Fruit fly (Drosophila melanogaster) S2 (cell line): ENCODE results near the gene CCDC53.
A peak's percentile ranks its signal among the peaks of the same experiment; 100 is the strongest.

Experiments
- CG8478 ChIP-seq: fragments of >200 bp; optimal IDR thresholded peaks from 2 replicates; lab custom pipeline; 2018
- CTCF ChIP-seq, 2 experiments: fragments of >200 bp; optimal IDR thresholded peaks; 2 replicates each; lab custom pipeline; 2018

The CCDC53 gene

dm6 chr2L:8040872-8041271, at the start of gene CCDC53:
Gene CCDC53 (plus strand): TSS chr2L:8041106.
- TF ChIP-seq CG8478 (lab: Kevin White, UChicago) (no peak), CTCF (optimal IDR thresholded peaks at IDR 0.05; lab: Kevin White, UChicago) (no peak)

DNA sequence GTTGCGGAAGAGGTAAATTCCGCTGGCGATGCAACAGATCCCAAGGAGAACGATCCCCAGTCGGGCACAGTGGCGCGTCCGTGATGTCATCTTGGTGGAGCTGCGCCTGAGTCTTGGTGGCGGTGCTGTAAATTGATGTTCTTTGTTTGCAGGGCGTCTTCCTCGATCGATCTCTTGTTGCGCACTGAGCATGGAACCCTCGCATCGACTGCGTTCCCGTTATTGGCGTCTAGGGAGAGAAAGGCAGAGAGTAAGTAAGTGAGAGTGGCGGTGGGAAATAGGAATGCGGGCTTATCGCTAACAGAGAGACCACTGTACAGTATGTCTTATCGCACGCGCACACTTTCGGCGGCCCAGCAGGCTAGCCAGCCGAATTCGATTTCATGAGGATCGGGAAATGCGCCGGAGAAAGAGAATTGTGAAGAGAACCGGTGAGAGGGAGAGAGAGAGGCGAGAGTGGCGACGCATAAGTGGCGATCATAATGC, 49.5 kb upstream of the CCDC53 start:
- no peak for TF ChIP-seq CG8478 (lab: Kevin White, UChicago)
- TF ChIP-seq CTCF (optimal IDR thresholded peaks at IDR 0.05; lab: Kevin White, UChicago), result no peak

- no peak for TF ChIP-seq CG8478 (lab: Kevin White, UChicago)
- no peak for TF ChIP-seq CTCF (optimal IDR thresholded peaks at IDR 0.05; lab: Kevin White, UChicago)
These were observed 49.0 kb upstream of the CCDC53 start for dm6 chr2L:7991951-7992350.

DNA sequence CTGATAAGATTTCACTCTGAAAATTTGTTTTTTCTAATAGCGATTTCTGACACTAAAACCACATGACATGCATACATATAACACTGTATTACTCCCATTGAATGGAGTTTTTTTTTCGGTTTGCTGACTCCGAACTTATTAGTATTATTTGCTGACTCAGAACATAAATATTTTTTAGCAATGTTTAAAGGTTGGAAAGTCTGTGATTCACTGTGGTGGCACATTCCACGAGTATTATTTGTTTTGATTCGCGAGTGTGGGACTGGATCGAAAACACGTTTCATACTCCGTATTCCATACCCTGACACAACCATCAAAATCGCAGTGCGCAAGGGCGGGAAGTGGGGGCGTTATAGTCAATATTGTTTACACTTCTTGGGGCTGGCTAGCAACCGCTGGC, 48.3 kb upstream of the CCDC53 start:
- TF ChIP-seq CTCF (optimal IDR thresholded peaks at IDR 0.05; lab: Kevin White, UChicago) (no peak), CG8478 (lab: Kevin White, UChicago) (no peak)

- TF ChIP-seq CTCF (optimal IDR thresholded peaks at IDR 0.05; lab: Kevin White, UChicago) (no peak), CG8478 (lab: Kevin White, UChicago) (no peak)
These were observed 47.7 kb upstream of the CCDC53 start for dm6 chr2L:7993062-7993685.

DNA sequence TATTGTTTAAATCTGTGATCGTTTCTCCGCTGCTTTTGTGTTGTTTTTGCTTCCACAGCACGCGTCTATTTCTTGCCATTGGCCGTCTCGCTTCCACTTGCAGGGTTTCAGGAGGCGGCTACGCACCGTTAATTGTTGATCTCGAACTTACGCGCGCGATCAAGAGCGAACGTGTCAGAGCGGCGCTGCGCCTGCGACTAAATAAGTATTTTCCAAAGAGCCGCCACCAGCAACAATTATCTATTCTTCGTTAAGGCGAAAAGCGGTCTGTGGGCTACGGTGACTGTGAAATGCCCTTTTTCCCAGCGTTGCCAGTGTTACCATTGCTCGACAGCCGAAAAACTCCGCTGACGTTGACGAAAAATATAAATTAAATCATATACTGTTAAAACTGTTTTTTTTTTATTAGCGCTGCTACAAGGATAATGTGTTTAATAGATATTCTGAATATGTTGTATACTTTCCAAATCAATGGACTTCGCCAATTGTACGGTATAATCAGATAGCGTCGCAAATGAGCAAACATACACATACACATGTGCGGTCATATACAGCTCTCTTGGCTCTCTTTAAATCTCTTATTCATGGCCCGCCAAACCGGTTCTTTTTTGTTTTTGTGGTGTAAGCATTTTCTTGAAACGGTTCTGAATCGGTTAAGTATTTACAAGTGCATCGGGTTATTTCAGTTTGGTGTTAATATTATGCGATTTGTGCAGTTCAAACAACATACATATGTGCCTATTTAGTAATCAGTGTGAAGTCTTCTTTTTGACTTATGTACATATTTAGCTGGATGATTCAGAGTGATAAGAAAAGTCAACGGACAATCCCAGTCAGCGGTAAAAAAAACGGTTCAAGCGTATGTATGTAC, 46.7 kb upstream of the CCDC53 start, which contains the start of gene pes:
Gene pes (minus strand): TSS at position 201 of the 871 bp plus-strand sequence.
- TF ChIP-seq CTCF (optimal IDR thresholded peaks at IDR 0.05; lab: Kevin White, UChicago) (no peak), CG8478 (lab: Kevin White, UChicago) (no peak)

DNA sequence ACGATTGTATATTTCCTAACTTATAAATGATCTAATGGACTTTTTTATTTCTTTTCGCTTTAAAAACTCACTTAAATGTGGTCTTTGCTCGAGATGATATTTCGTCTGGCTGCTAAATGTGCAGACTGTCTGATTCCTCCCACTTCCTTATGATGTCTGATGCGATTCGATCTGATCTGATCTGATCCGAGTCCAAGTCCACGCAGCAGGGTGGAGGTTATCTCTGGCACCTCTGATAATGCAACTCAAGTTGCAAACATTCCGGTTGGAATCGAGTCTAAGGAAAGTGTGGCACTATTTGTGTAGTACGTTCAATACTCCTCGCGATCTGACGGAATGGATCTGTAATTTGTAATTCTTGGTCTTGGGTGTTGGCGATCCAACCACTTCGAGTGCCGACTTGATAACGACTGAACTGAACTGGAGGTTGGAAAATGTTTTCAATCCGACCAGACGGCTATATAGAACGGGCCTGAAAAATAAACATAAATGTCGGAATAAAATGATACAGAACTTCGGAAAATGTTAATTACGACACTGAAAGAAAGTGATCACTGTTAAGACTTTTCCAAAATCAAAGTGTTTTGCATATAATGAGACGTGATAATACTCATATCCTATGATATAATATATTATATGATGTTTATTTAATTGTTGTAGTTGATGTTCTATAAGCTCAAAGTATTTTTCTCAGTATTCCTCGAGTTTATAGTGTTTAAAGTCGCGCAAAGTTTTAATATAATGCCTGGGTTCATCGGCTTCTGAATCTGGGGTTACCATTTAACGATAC, 43.4 kb upstream of the CCDC53 start:
- TF ChIP-seq CG8478 (lab: Kevin White, UChicago) (no peak), CTCF (optimal IDR thresholded peaks at IDR 0.05; lab: Kevin White, UChicago) (no peak)

DNA sequence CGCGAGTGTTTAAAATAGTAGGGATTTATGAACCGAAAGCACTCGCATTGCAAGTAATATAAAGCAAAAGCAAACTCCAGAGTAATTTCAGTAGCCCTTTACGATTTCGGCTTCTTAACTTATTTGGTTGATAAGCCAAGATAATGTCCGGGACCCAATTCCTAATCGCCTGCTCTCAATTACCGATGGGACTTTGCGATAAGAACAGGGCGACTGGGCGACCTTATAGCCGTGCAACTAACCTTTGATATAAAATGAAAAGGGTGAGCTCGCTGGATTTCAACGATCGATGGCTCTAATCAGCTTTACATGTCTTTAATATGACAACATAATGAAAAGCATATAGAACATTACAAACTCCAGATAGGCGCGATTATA, 42.8 kb upstream of the CCDC53 start, which contains the start of gene CG7227:
Gene CG7227 (minus strand): TSS at position 72 of the 378 bp plus-strand sequence.
- TF ChIP-seq CG8478 (lab: Kevin White, UChicago) (no peak), CTCF (optimal IDR thresholded peaks at IDR 0.05; lab: Kevin White, UChicago) (no peak)

DNA sequence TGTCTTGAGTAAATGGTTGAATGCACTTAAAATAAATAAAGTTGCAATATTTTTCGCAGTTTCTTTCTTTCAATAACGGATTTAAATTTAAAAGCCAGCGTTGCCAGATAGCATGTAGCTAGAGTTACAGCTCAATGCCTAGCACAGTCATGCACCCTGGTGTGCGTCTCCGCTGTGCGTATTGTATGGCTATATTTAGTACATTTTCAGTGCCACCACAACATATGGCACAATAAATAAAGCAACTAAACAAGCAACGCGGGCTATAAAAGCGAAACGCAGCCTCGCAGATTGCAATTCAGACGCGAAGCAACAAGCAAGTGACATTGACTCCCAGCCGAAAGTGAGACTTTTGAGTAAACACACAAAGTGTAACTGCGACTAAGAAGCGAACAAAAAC, 42.3 kb upstream of the CCDC53 start, which contains the start of gene Sirup:
Gene Sirup (plus strand): TSS at position 215 of the 400 bp plus-strand sequence.
- TF ChIP-seq CTCF (optimal IDR thresholded peaks at IDR 0.05; lab: Kevin White, UChicago) (peak; percentile 65 to 73), CG8478 (lab: Kevin White, UChicago) (no peak)

DNA sequence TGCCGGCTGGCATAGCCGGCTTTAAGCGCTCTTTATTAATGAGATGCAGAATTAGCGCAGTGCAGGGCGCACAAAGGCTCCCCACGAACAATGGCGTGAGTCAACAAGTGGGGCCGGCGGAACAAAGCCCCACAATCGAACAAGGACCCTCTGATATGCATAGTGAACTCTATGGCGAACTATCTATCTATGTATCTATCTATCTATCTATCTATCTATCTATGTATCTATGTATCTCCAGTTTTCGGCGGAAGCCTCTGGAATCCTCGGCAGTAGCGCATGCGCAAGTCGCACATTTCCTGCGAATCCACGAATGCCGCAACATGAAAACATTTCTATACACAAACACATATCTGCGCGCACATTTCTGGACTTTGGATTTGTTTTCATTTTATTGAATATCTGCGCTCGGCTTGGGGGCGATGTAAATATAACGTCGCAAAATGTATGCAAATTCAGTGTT, 40.3 kb upstream of the CCDC53 start:
- TF ChIP-seq CTCF (optimal IDR thresholded peaks at IDR 0.05; lab: Kevin White, UChicago), result no peak

- no peak for TF ChIP-seq CG8478 (lab: Kevin White, UChicago)
- no peak for TF ChIP-seq CTCF (optimal IDR thresholded peaks at IDR 0.05; lab: Kevin White, UChicago)
These were observed 38.9 kb upstream of the CCDC53 start for dm6 chr2L:8001694-8002627.

- no peak for TF ChIP-seq CTCF (optimal IDR thresholded peaks at IDR 0.05; lab: Kevin White, UChicago)
- TF ChIP-seq CG8478 (lab: Kevin White, UChicago), result no peak
These were observed 36.8 kb upstream of the CCDC53 start, which contains the start of gene Wwox for dm6 chr2L:8004072-8004471. Gene Wwox (minus strand): TSS chr2L:8004286.

DNA sequence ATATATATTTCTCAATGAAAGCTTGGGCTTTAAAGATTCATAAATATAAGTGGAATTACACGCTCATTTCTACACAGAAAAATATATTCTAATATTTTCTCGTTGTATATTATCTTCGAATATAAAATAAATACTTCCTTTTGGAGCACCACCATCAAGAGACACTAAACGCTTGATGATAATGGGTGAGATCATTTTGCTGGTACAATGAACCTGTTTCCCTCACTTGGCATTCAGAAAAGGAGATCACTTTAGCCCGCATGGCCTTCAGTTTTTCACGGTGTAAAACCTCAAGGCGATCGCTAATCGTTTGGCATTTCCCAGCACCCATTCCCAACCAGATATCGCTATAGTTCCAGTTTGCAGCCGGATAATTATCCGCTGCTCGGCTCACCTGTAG, 34.9 kb upstream of the CCDC53 start:
- TF ChIP-seq CG8478 (lab: Kevin White, UChicago), result no peak
- no peak for TF ChIP-seq CTCF (optimal IDR thresholded peaks at IDR 0.05; lab: Kevin White, UChicago)
